Worm (Caenorhabditis elegans) whole organism, midembryonic: ENCODE results near the gene tcl-2.

Experiments
- klf-2 ChIP-seq: fragments of 200-800 bp; sonication (Bioruptor generic); conservative IDR thresholded peaks from 2 replicates; pipeline ENCODE4 v1.3.6; 2022; ENCODE audit warnings: missing genetic modification reagents, missing genetic modification characterization, missing compliant biosample characterization
- ref-1 ChIP-seq: fragments of 200-800 bp; sonication (Bioruptor generic); conservative IDR thresholded peaks from 2 replicates; pipeline ENCODE4 v1.3.6; 2022; ENCODE audit warnings: missing genetic modification reagents, missing genetic modification characterization, missing compliant biosample characterization

ce11 chrIV:171036-171435, 7.8 kb upstream of the tcl-2 start:
- TF ChIP-seq klf-2 (GFP tag; lab: Robert Waterston, UW) (no peak), ref-1 (GFP tag; lab: Robert Waterston, UW) (no peak)
